Worm (Caenorhabditis elegans): Measurements from ENCODE around the gene hecd-1.

DNA sequence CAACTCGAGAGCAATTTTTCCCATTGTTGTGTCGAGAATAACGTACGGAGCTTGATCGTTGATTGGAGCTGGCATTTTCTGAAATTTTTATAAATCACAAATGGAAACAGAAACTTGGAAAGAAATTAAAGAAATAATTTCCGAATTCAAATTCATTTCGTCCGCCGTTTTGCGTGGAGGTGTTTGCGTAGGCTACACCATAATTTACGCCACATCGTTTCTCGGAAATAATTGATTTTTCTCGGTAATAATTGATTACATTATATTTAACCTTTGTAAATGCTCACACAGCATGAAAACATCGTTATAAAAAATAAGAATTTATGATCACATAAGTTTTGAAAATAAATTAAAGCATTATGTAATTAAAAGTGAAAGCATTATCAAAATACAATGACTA lies 11.4 kb downstream of the hecd-1 start, which contains the start of gene cyn-12:
- TF ChIP-seq him-1 (tag; optimal IDR thresholded peaks at IDR 0.05): no peak
- no peak for TF ChIP-seq W03F9.2 (tag; optimal IDR thresholded peaks at IDR 0.05)
- no peak for TF ChIP-seq dao-5 (tag; optimal IDR thresholded peaks at IDR 0.05)
